Worm (Caenorhabditis elegans) whole organism, L4/young adult: ENCODE results near the gene meg-1.

Experiments used
- W03F9.2 ChIP-seq: fragments of 150-350 bp; optimal IDR thresholded peaks from 2 replicates; lab custom pipeline; 2014; ENCODE audit warnings: missing biosample characterization, missing genetic modification characterization
- dao-5 ChIP-seq: sonication (generic microtip); optimal IDR thresholded peaks from 2 replicates; lab custom pipeline; 2016; ENCODE audit warnings: missing genotype, missing genetic modification characterization, moderate library complexity, missing compliant biosample characterization
- him-1 ChIP-seq: sonication (generic microtip); optimal IDR thresholded peaks from 2 replicates; lab custom pipeline; 2016; ENCODE audit warnings: missing genotype, missing genetic modification reagents, missing genetic modification characterization, missing compliant biosample characterization

- TF ChIP-seq him-1 (tag; lab: Kevin White, UChicago) (no peak), dao-5 (tag; lab: Kevin White, UChicago) (no peak), W03F9.2 (tag; lab: Kevin White, UChicago) (no peak)
Measured at ce11 chrX:13941865-13942264, 12.4 kb upstream of the meg-1 start.
